Worm (Caenorhabditis elegans): Measurements from ENCODE around the gene H28G03.3.

H28G03.3 gene

DNA sequence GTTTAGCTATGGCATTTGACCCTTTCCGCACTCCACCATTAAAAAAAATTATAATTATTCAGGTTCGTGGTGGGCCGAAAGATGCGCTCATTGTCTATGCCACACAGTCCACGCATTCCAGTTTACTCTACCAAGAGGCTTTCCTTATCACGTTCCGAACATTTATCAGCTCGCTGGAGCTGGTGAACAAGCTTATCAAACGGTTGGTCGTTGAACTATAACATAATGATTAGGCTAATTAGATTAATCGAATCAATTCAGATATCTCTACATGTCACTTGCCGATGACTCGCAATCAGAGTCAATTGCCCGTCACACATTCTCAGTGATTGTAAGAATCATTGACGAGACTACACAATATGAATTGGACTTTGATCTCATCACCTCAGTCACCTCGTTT, 43.2 kb upstream of the H28G03.3 start:
- no peak for TF ChIP-seq pax-1 (tag; optimal IDR thresholded peaks at IDR 0.05)
- TF ChIP-seq ceh-2 (tag; optimal IDR thresholded peaks at IDR 0.05), result no peak
- TF ChIP-seq ets-4 (tag; optimal IDR thresholded peaks at IDR 0.05), result no peak
- TF ChIP-seq elt-2 (tag; optimal IDR thresholded peaks at IDR 0.05), result peak; percentile 64

ce11 chrX:5268062-5268461, 41.9 kb upstream of the H28G03.3 start:
- TF ChIP-seq dmd-4 (tag; optimal IDR thresholded peaks at IDR 0.05; ENCODE audit: borderline replicate concordance), result no peak
- TF ChIP-seq ceh-34 (tag; optimal IDR thresholded peaks at IDR 0.05), result no peak
- no peak for TF ChIP-seq madf-2 (tag; optimal IDR thresholded peaks at IDR 0.05)
- TF ChIP-seq T23F11.4 (GFP tag; optimal IDR thresholded peaks at IDR 0.05), result no peak
- no peak for TF ChIP-seq unc-42 (tag; optimal IDR thresholded peaks at IDR 0.05)
- no peak for TF ChIP-seq ceh-9 (tag; optimal IDR thresholded peaks at IDR 0.05)
- TF ChIP-seq ceh-19 (GFP tag; optimal IDR thresholded peaks at IDR 0.05), result no peak
- TF ChIP-seq dve-1 (tag; optimal IDR thresholded peaks at IDR 0.05), result no peak
- no peak for TF ChIP-seq fkh-6 (tag; optimal IDR thresholded peaks at IDR 0.05)
- TF ChIP-seq odd-2 (tag; optimal IDR thresholded peaks at IDR 0.05), result no peak
- TF ChIP-seq zip-5 (tag; optimal IDR thresholded peaks at IDR 0.05), result no peak
- TF ChIP-seq ceh-14 (tag; optimal IDR thresholded peaks at IDR 0.05), result no peak
- no peak for TF ChIP-seq eyg-1 (tag; optimal IDR thresholded peaks at IDR 0.05)
- no peak for TF ChIP-seq tbx-2 (tag; optimal IDR thresholded peaks at IDR 0.05)
- TF ChIP-seq Y22D7AL.16 (tag; optimal IDR thresholded peaks at IDR 0.05), result no peak
- no peak for TF ChIP-seq lim-6 (tag; optimal IDR thresholded peaks at IDR 0.05)
- TF ChIP-seq sdc-2 (tag; optimal IDR thresholded peaks at IDR 0.05), result no peak
- no peak for TF ChIP-seq ama-1 (optimal IDR thresholded peaks at IDR 0.05)
- TF ChIP-seq npax-4 (tag; optimal IDR thresholded peaks at IDR 0.05), result no peak
- TF ChIP-seq ceh-48 (tag; optimal IDR thresholded peaks at IDR 0.05), result no peak

ce11 chrX:5265356-5265755, 39.2 kb upstream of the H28G03.3 start:
- TF ChIP-seq hlh-30 (tag; optimal IDR thresholded peaks at IDR 0.05; ENCODE audit: insufficient read depth) (no peak), che-1 (tag; optimal IDR thresholded peaks at IDR 0.05) (no peak), Y22D7AL.16 (tag; optimal IDR thresholded peaks at IDR 0.05) (no peak), T23F11.4 (GFP tag; optimal IDR thresholded peaks at IDR 0.05) (no peak), ceh-30 (tag; optimal IDR thresholded peaks at IDR 0.05) (no peak), nhr-232 (tag; optimal IDR thresholded peaks at IDR 0.05) (no peak), gmeb-2 (tag; optimal IDR thresholded peaks at IDR 0.05) (no peak), ceh-18 (tag; optimal IDR thresholded peaks at IDR 0.05) (no peak), fkh-6 (tag; optimal IDR thresholded peaks at IDR 0.05) (no peak), dve-1 (tag; optimal IDR thresholded peaks at IDR 0.05) (no peak), ceh-48 (tag; optimal IDR thresholded peaks at IDR 0.05) (no peak), fax-1 (tag; optimal IDR thresholded peaks at IDR 0.05) (no peak), eyg-1 (tag; optimal IDR thresholded peaks at IDR 0.05) (no peak), K02D7.2 (tag; optimal IDR thresholded peaks at IDR 0.05) (no peak), C08G9.2 (tag; optimal IDR thresholded peaks at IDR 0.05) (no peak), zip-5 (tag; optimal IDR thresholded peaks at IDR 0.05) (no peak), unc-55 (GFP tag; optimal IDR thresholded peaks at IDR 0.05) (no peak)

DNA sequence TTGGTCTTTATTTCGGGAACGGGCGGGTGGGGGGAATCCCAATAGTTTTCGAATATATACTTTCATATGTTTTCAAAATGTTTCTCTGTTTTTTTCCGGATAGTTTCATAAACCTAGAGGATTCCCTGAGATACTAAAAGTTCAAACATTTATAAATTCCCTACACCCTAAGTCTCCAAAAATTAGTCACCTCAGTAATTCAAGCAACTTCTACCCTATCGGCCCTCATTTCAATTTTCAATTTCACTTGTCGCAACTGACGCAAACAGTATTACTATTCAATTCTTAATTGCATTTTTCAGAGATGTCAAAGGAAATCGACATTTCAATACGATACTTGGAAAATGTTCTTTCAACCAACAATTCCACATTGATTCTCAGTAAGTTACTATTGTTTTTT, 37.9 kb upstream of the H28G03.3 start, which contains the start of gene Y34B4A.4:
Gene Y34B4A.4 (plus strand): TSS at position 301 of the 400 bp plus-strand sequence.
- no peak for TF ChIP-seq ztf-16 (tag; optimal IDR thresholded peaks at IDR 0.05)
- TF ChIP-seq lim-6 (tag; optimal IDR thresholded peaks at IDR 0.05), result no peak
- no peak for TF ChIP-seq dve-1 (tag; optimal IDR thresholded peaks at IDR 0.05)
- TF ChIP-seq nfya-1 (tag; optimal IDR thresholded peaks at IDR 0.05), result no peak
- TF ChIP-seq C38D4.7 (GFP tag; optimal IDR thresholded peaks at IDR 0.05), result no peak
- no peak for TF ChIP-seq T23F11.4 (GFP tag; optimal IDR thresholded peaks at IDR 0.05)
- TF ChIP-seq ceh-31 (tag; optimal IDR thresholded peaks at IDR 0.05), result no peak

Measured in whole organism, late embryonic.